Worm (Caenorhabditis elegans): Measurements from ENCODE around the gene fbxa-111.

DNA sequence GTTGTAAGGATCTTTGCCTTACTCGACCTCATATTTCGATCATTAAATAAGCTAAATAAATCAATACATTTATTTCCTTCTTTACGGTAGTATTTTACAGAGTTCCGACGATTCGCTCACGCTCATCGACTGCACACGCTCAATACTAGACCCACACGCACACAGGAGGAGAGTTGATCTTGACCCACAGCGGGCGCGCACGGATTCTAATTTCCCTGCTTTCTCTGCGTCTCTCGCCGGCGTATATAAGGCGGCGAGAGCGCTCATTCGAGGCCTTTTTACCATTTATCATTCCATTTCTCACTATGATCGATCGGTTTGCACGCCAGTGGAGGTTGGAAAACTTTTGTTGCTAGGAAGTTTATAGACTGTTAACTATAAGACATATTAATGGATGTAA lies 527 bp upstream of the fbxa-111 start:
- no peak for TF ChIP-seq dao-5 (tag; optimal IDR thresholded peaks at IDR 0.05)
- no peak for TF ChIP-seq W03F9.2 (tag; optimal IDR thresholded peaks at IDR 0.05)
